Fruit fly (Drosophila melanogaster) whole organism, embryonic: Measurements from ENCODE around the gene Cyp4ac3.
A peak's percentile ranks its signal among the peaks of the same experiment; 100 is the strongest.

ENCODE experiments used
- CG2129 ChIP-seq: fragments of 200-800 bp; sonication (Bioruptor generic); IDR thresholded peaks from 2 replicates; pipeline ENCODE4 v1.3.6; 2022; ENCODE audit warnings: missing biosample characterization, missing genetic modification characterization; ENCODE audit not compliant: partially characterized antibody
- CG33213 ChIP-seq: fragments of 200-800 bp; sonication (Bioruptor generic); optimal IDR thresholded peaks from 3 replicates; lab custom pipeline; 2016; ENCODE audit warnings: missing biosample characterization, missing genetic modification characterization
- Ravus ChIP-seq: fragments of 200-800 bp; sonication (Bioruptor generic); IDR thresholded peaks from 2 replicates; pipeline ENCODE4 v1.3.6; 2022; ENCODE audit warnings: missing biosample characterization, missing genetic modification characterization
- ci ChIP-seq: fragments of 200-800 bp; sonication (Bioruptor generic); IDR thresholded peaks from 3 replicates; pipeline ENCODE4 v1.3.6; 2022; ENCODE audit warnings: missing biosample characterization, missing genetic modification characterization
- gcm ChIP-seq: fragments of 200-800 bp; sonication (Bioruptor generic); optimal IDR thresholded peaks from 2 replicates; lab custom pipeline; 2019; ENCODE audit warnings: missing biosample characterization, mild to moderate bottlenecking, missing genetic modification characterization, moderate library complexity

dm6 chr2L:5278309-5279130 lies 10.2 kb downstream of the Cyp4ac3 start, which contains the start of the genes Nin and Bub1:
- no peak for TF ChIP-seq CG33213
- TF ChIP-seq Ravus (GFP tag; lab: Robert Waterston, UW) = no peak
- TF ChIP-seq gcm (GFP tag; lab: Kevin White, UChicago) = no peak
- no peak for TF ChIP-seq ci
- peak; percentile 64; the same call in 1 of the 2 replicates for TF ChIP-seq CG2129 (GFP tag; lab: Robert Waterston, UW)
